Worm (Caenorhabditis elegans) whole organism, mixed stage, embryonic: Measurements from ENCODE around the gene srxa-7.

Experiments
- M03D4.4 ChIP-seq: sonication (generic microtip); optimal IDR thresholded peaks from 2 replicates; lab custom pipeline; 2017; ENCODE audit warnings: mild to moderate bottlenecking, missing genetic modification characterization, missing compliant biosample characterization
- bed-3 ChIP-seq: fragments of 200-800 bp; sonication (Bioruptor generic); optimal IDR thresholded peaks from 3 replicates; lab custom pipeline; 2018; ENCODE audit warnings: mild to moderate bottlenecking, missing genetic modification characterization, moderate library complexity, missing compliant biosample characterization
- blmp-1 ChIP-seq: fragments of 150-350 bp; optimal IDR thresholded peaks from 2 replicates; lab custom pipeline; 2014; ENCODE audit warnings: missing biosample characterization, missing genetic modification characterization
- ceh-39 ChIP-seq: fragments of 150-350 bp; optimal IDR thresholded peaks from 2 replicates; lab custom pipeline; 2014; ENCODE audit warnings: missing biosample characterization, missing genetic modification characterization
- ceh-43 ChIP-seq: fragments of 200-800 bp; sonication (Bioruptor generic); optimal IDR thresholded peaks from 2 replicates; lab custom pipeline; 2018; ENCODE audit warnings: mild to moderate bottlenecking, missing genetic modification characterization, moderate library complexity, missing compliant biosample characterization
- ceh-83 ChIP-seq: fragments of 200-800 bp; sonication (Bioruptor generic); optimal IDR thresholded peaks from 2 replicates; lab custom pipeline; 2018; ENCODE audit warnings: mild to moderate bottlenecking, missing genetic modification characterization, missing compliant biosample characterization
- ces-1 ChIP-seq: fragments of 150-350 bp; optimal IDR thresholded peaks from 2 replicates; lab custom pipeline; 2014; ENCODE audit warnings: missing biosample characterization, missing genetic modification reagents, missing genetic modification characterization
- cnd-1 ChIP-seq: fragments of 200-800 bp; sonication (Bioruptor generic); optimal IDR thresholded peaks from 2 replicates; lab custom pipeline; 2018; ENCODE audit warnings: mild to moderate bottlenecking, missing genetic modification characterization, missing compliant biosample characterization
- drap-1 ChIP-seq: fragments of 200-800 bp; sonication (Bioruptor generic); optimal IDR thresholded peaks from 3 replicates; lab custom pipeline; 2018; ENCODE audit warnings: mild to moderate bottlenecking, missing genetic modification characterization, missing compliant biosample characterization
- elt-1 ChIP-seq: sonication (generic microtip); optimal IDR thresholded peaks from 2 replicates; lab custom pipeline; 2017; ENCODE audit warnings: missing genetic modification characterization, mild to moderate bottlenecking, missing compliant biosample characterization, antibody characterized with exemption, moderate library complexity, borderline replicate concordance; ENCODE audit not compliant: insufficient read depth
- elt-3 ChIP-seq: fragments of 150-350 bp; optimal IDR thresholded peaks from 2 replicates; lab custom pipeline; 2014; ENCODE audit warnings: missing biosample characterization, missing genetic modification characterization
- flh-1 ChIP-seq: fragments of 200-800 bp; sonication (Bioruptor generic); optimal IDR thresholded peaks from 2 replicates; lab custom pipeline; 2018; ENCODE audit warnings: mild to moderate bottlenecking, missing genetic modification characterization, moderate library complexity, missing compliant biosample characterization
- ham-2 ChIP-seq: fragments of 200-800 bp; sonication (Bioruptor generic); optimal IDR thresholded peaks from 2 replicates; lab custom pipeline; 2018; ENCODE audit warnings: mild to moderate bottlenecking, missing genetic modification characterization, missing compliant biosample characterization
- hlh-1 ChIP-seq: fragments of 150-350 bp; optimal IDR thresholded peaks from 2 replicates; lab custom pipeline; 2014; ENCODE audit warnings: missing biosample characterization, missing genetic modification reagents, missing genetic modification characterization
- lin-13 ChIP-seq: fragments of 150-350 bp; optimal IDR thresholded peaks from 2 replicates; lab custom pipeline; 2014; ENCODE audit warnings: missing biosample characterization, missing genetic modification characterization
- lin-32 ChIP-seq: fragments of 200-800 bp; sonication (Bioruptor generic); optimal IDR thresholded peaks from 2 replicates; lab custom pipeline; 2018; ENCODE audit warnings: mild to moderate bottlenecking, missing genetic modification characterization, missing compliant biosample characterization
- lsy-2 ChIP-seq: fragments of 150-350 bp; optimal IDR thresholded peaks from 2 replicates; lab custom pipeline; 2014; ENCODE audit warnings: missing biosample characterization, missing genetic modification characterization
- mab-5 ChIP-seq: fragments of 150-350 bp; optimal IDR thresholded peaks from 2 replicates; lab custom pipeline; 2014; ENCODE audit warnings: missing biosample characterization, missing genetic modification characterization
- mep-1 ChIP-seq: fragments of 150-350 bp; optimal IDR thresholded peaks from 2 replicates; lab custom pipeline; 2017; ENCODE audit warnings: missing biosample characterization, missing genetic modification reagents, missing genetic modification characterization, inconsistent platforms
- mls-2 ChIP-seq: sonication (generic microtip); optimal IDR thresholded peaks from 2 replicates; lab custom pipeline; 2016; ENCODE audit warnings: mild to moderate bottlenecking, missing genetic modification characterization, moderate library complexity, missing compliant biosample characterization
- nhr-12 ChIP-seq: fragments of 150-350 bp; optimal IDR thresholded peaks from 2 replicates; lab custom pipeline; 2014; ENCODE audit warnings: missing biosample characterization, missing genetic modification characterization
- nhr-2 ChIP-seq: fragments of 150-350 bp; optimal IDR thresholded peaks from 2 replicates; lab custom pipeline; 2014; ENCODE audit warnings: missing biosample characterization, missing genetic modification characterization
- nhr-237 ChIP-seq: fragments of 150-350 bp; optimal IDR thresholded peaks from 2 replicates; lab custom pipeline; 2014; ENCODE audit warnings: missing biosample characterization, missing genetic modification characterization
- nhr-28 ChIP-seq: fragments of 150-350 bp; optimal IDR thresholded peaks from 2 replicates; lab custom pipeline; 2014; ENCODE audit warnings: missing biosample characterization, missing genetic modification characterization
- nhr-76 ChIP-seq: sonication (generic microtip); optimal IDR thresholded peaks from 2 replicates; lab custom pipeline; 2017; ENCODE audit warnings: missing biosample characterization, missing genetic modification characterization
- pha-4 ChIP-seq: fragments of 150-350 bp; optimal IDR thresholded peaks from 2 replicates; lab custom pipeline; 2018; ENCODE audit warnings: missing biosample characterization, missing genetic modification reagents, missing genetic modification characterization
- sem-2 ChIP-seq: fragments of 200-800 bp; sonication (Bioruptor generic); optimal IDR thresholded peaks from 2 replicates; lab custom pipeline; 2018; ENCODE audit warnings: mild to moderate bottlenecking, missing genetic modification characterization, missing compliant biosample characterization
- snpc-4 ChIP-seq: fragments of 150-350 bp; optimal IDR thresholded peaks from 2 replicates; lab custom pipeline; 2014; ENCODE audit warnings: missing biosample characterization, missing genetic modification characterization
- sptf-1 ChIP-seq: sonication (generic microtip); optimal IDR thresholded peaks from 2 replicates; lab custom pipeline; 2017; ENCODE audit warnings: mild to moderate bottlenecking, missing genetic modification characterization, moderate library complexity, missing compliant biosample characterization
- tbx-8 ChIP-seq: fragments of 200-800 bp; sonication (Bioruptor generic); optimal IDR thresholded peaks from 2 replicates; lab custom pipeline; 2018; ENCODE audit warnings: mild to moderate bottlenecking, missing genetic modification characterization, moderate library complexity, missing compliant biosample characterization
- unc-120 ChIP-seq: sonication (generic microtip); optimal IDR thresholded peaks from 2 replicates; lab custom pipeline; 2017; ENCODE audit warnings: missing genetic modification characterization, missing compliant biosample characterization; ENCODE audit not compliant: poor library complexity, severe bottlenecking
- unc-39 ChIP-seq: fragments of 150-350 bp; optimal IDR thresholded peaks from 2 replicates; lab custom pipeline; 2014; ENCODE audit warnings: missing biosample characterization, missing genetic modification characterization
- unc-62 ChIP-seq: fragments of 150-350 bp; optimal IDR thresholded peaks from 2 replicates; lab custom pipeline; 2014; ENCODE audit warnings: missing biosample characterization, missing genetic modification reagents, missing genetic modification characterization
- zip-8 ChIP-seq: fragments of 150-350 bp; optimal IDR thresholded peaks from 2 replicates; lab custom pipeline; 2014; ENCODE audit warnings: missing biosample characterization, missing genetic modification characterization
- ztf-11 ChIP-seq: fragments of 150-350 bp; optimal IDR thresholded peaks from 2 replicates; lab custom pipeline; 2014; ENCODE audit warnings: missing biosample characterization, missing genetic modification characterization

The srxa-7 gene

DNA sequence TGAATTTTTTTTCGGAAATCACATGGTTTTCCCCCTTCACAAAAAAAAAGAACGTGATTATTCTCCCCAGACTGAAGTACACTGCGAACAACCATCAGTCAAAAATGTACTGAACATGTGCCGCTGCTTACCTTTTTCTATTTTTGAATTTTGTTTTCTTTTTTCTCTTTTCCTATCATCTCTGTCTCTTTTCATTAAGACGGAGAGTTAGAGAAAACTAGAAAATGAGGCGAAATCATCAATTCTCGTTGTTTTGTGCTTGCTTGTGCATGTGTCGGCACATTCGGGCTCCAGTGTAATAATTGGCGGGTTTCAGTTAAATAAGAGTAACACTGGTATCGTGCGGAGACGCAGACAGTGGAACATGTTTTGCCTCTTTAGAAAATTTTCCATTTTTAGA is 44.9 kb downstream of the srxa-7 start:
- TF ChIP-seq unc-62 (GFP tag; lab: Kevin White, UChicago) (peak; percentile 12), pha-4 (tag; lab: Kevin White, UChicago) (no peak), unc-120 (peak; percentile 67), hlh-1 (tag; lab: Kevin White, UChicago) (peak; percentile 39), nhr-12 (tag; lab: Kevin White, UChicago) (no peak), ceh-83 (no peak), elt-1 (tag; lab: Kevin White, UChicago) (no peak), mls-2 (no peak)

DNA sequence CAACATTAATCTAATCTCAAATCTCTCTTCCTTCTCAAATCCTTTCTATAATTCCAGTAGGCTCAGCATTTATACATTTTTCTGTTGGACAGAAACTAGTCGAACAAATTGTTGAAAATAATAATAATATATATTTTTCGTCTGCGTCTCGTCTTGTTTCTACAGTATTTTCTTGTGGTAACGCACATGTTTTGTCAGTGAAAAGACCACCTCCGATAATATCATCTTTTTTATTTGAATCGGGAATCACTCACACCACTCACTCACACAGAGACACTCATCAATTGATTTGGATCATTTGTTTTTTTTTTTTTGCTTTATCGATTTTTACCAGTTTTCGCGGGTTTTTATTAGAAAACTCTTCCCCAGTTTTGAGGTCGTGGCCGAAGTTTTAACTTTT is 47.3 kb downstream of the srxa-7 start:
- TF ChIP-seq ces-1 (no peak), elt-3 (tag; lab: Kevin White, UChicago) (no peak), flh-1 (GFP tag; lab: Kevin White, UChicago) (no peak), sptf-1 (tag; lab: Kevin White, UChicago) (no peak)

DNA sequence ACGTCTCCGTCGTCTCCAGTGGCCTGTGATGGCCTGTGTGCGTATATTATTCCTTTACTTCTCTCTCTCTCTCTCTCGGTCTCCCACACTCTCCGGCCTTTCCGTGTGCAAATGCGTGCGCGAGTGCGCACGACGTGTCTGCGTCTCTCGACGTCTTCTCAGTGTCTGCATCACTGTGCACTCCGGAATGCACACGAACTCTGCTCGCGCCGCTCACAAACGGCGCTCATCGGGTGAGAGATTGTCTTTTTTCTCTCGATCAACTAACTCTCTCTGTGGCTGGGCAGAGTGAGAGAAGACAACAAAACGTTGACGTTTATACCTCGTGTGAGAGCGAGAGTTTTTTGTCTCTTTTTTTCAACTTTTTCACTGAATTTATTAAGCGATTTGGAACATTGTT is 48.6 kb downstream of the srxa-7 start:
- TF ChIP-seq sem-2 (no peak), ceh-83 (no peak), nhr-12 (tag; lab: Kevin White, UChicago) (no peak), M03D4.4 (tag; lab: Kevin White, UChicago) (peak; percentile 8), ces-1 (peak; percentile 76), elt-1 (tag; lab: Kevin White, UChicago) (no peak), nhr-237 (peak; percentile 51), mls-2 (peak; percentile 77), nhr-28 (tag; lab: Kevin White, UChicago) (no peak), lin-13 (peak; percentile 42), drap-1 (GFP tag; lab: Kevin White, UChicago) (peak; percentile 37), cnd-1 (tag; lab: Kevin White, UChicago) (peak; percentile 33), ham-2 (peak; percentile 55), nhr-2 (tag; lab: Kevin White, UChicago) (peak; percentile 85), lsy-2 (tag; lab: Kevin White, UChicago) (peak; percentile 22), unc-120 (peak; percentile 59), pha-4 (tag; lab: Kevin White, UChicago) (peak; percentile 70), lin-32 (GFP tag; lab: Kevin White, UChicago) (no peak), elt-3 (tag; lab: Kevin White, UChicago) (peak; percentile 58), ceh-43 (no peak), blmp-1 (tag; lab: Kevin White, UChicago) (peak; percentile 42), mab-5 (tag; lab: Kevin White, UChicago) (no peak), bed-3 (no peak), snpc-4 (tag; lab: Kevin White, UChicago) (no peak), hlh-1 (tag; lab: Kevin White, UChicago) (peak; percentile 22), nhr-76 (tag; lab: Kevin White, UChicago) (no peak), tbx-8 (GFP tag; lab: Kevin White, UChicago) (no peak), unc-39 (tag; lab: Kevin White, UChicago) (no peak), sptf-1 (tag; lab: Kevin White, UChicago) (peak; percentile 65), zip-8 (no peak), mep-1 (peak; percentile 42), ceh-39 (tag; lab: Kevin White, UChicago) (peak; percentile 49), unc-62 (GFP tag; lab: Kevin White, UChicago) (peak; percentile 47), ztf-11 (peak; percentile 51), flh-1 (GFP tag; lab: Kevin White, UChicago) (no peak)
- TF ChIP-seq, all 35 proteins: peak for 20

DNA sequence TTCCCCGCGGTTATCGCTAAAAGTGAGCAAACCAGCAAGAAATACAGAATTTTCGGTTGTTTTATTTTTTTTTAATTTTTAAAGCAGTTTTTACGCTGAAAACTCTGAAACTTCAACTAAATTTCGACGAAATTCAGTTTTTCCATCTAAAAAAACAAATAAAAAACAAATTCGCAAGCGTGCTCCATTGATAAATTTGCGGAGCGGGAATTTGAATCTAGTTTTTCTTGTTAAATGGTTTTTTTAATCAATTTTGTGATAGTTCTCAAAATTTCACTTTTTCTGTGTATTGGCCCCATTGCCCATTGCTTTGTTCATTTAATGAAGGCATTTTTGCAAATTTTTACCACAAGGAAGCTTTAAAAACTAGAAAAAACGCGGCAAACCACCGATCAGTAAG is 49.4 kb downstream of the srxa-7 start:
- TF ChIP-seq nhr-237 (no peak), elt-1 (tag; lab: Kevin White, UChicago) (no peak), nhr-28 (tag; lab: Kevin White, UChicago) (no peak), zip-8 (no peak), ztf-11 (no peak), mab-5 (tag; lab: Kevin White, UChicago) (no peak), nhr-76 (tag; lab: Kevin White, UChicago) (no peak), unc-39 (tag; lab: Kevin White, UChicago) (no peak), M03D4.4 (tag; lab: Kevin White, UChicago) (no peak)
